Fruit fly (Drosophila melanogaster) whole organism, embryonic: ENCODE measurements around the gene galla-2.
A peak's percentile ranks its signal among the peaks of the same experiment; 100 is the strongest.

Source experiments
- CG10431 ChIP-seq: fragments of 200-800 bp; sonication (Bioruptor generic); optimal IDR thresholded peaks from 3 replicates; lab custom pipeline; 2018; ENCODE audit warnings: missing biosample characterization, mild to moderate bottlenecking, missing genetic modification characterization
- CG10979 ChIP-seq: fragments of 200-800 bp; sonication (Bioruptor generic); optimal IDR thresholded peaks from 2 replicates; lab custom pipeline; 2018; ENCODE audit warnings: missing biosample characterization, mild to moderate bottlenecking, missing genetic modification characterization, moderate library complexity
- CG12071 ChIP-seq: fragments of 200-800 bp; sonication (Bioruptor generic); optimal IDR thresholded peaks from 3 replicates; lab custom pipeline; 2018; ENCODE audit warnings: missing biosample characterization, mild to moderate bottlenecking, missing genetic modification characterization
- CG12299 ChIP-seq: fragments of 200-800 bp; sonication (Bioruptor generic); optimal IDR thresholded peaks from 2 replicates; lab custom pipeline; 2018; ENCODE audit warnings: missing biosample characterization, mild to moderate bottlenecking, missing genetic modification characterization
- CG14014 ChIP-seq: fragments of 200-800 bp; sonication (Bioruptor generic); IDR thresholded peaks from 2 replicates; pipeline ENCODE4 v1.3.6; 2022; ENCODE audit warnings: missing biosample characterization, missing genetic modification characterization
- CG14050 ChIP-seq: fragments of 200-800 bp; sonication (Bioruptor generic); IDR thresholded peaks from 3 replicates; pipeline ENCODE4 v1.3.6; 2022; ENCODE audit warnings: missing biosample characterization, missing genetic modification characterization
- CG15011 ChIP-seq: fragments of 200-800 bp; sonication (Bioruptor generic); optimal IDR thresholded peaks from 3 replicates; lab custom pipeline; 2018; ENCODE audit warnings: missing biosample characterization, mild to moderate bottlenecking, missing genetic modification characterization
- CG18476 ChIP-seq: fragments of 200-800 bp; sonication (Bioruptor generic); optimal IDR thresholded peaks from 2 replicates; lab custom pipeline; 2016; ENCODE audit warnings: missing biosample characterization, mild to moderate bottlenecking, missing genetic modification characterization
- CG2116 ChIP-seq: fragments of 200-800 bp; sonication (Bioruptor generic); optimal IDR thresholded peaks from 3 replicates; lab custom pipeline; 2018; ENCODE audit warnings: missing biosample characterization, mild to moderate bottlenecking, missing genetic modification characterization
- CG30403 ChIP-seq: fragments of 200-800 bp; sonication (Bioruptor generic); optimal IDR thresholded peaks from 3 replicates; lab custom pipeline; 2016; ENCODE audit warnings: missing biosample characterization, missing genetic modification characterization
- CG3281 ChIP-seq: fragments of 200-800 bp; sonication (Bioruptor generic); optimal IDR thresholded peaks from 3 replicates; lab custom pipeline; 2017; ENCODE audit warnings: missing biosample characterization, mild to moderate bottlenecking, missing genetic modification characterization
- CG33213 ChIP-seq: fragments of 200-800 bp; sonication (Bioruptor generic); optimal IDR thresholded peaks from 3 replicates; lab custom pipeline; 2016; ENCODE audit warnings: missing biosample characterization, missing genetic modification characterization
- CG5245 ChIP-seq: fragments of 200-800 bp; sonication (Bioruptor generic); optimal IDR thresholded peaks from 3 replicates; lab custom pipeline; 2016; ENCODE audit warnings: missing biosample characterization, missing genetic modification characterization
- CG6683 ChIP-seq: fragments of 200-800 bp; sonication (Bioruptor generic); optimal IDR thresholded peaks from 2 replicates; lab custom pipeline; 2017; ENCODE audit warnings: missing biosample characterization, mild to moderate bottlenecking, missing genetic modification characterization, missing genetic modification reagents
- CG8359 ChIP-seq: fragments of 200-800 bp; sonication (Bioruptor generic); optimal IDR thresholded peaks from 2 replicates; lab custom pipeline; 2017; ENCODE audit warnings: missing biosample characterization, mild to moderate bottlenecking, missing genetic modification characterization, borderline replicate concordance
- CG8478 ChIP-seq: fragments of >200 bp; optimal IDR thresholded peaks from 2 replicates; lab custom pipeline; 2018
- D ChIP-seq, 2 experiments: fragments of 200-800 bp in 1 of 2; fragments of >200 bp in 1 of 2; sonication (Bioruptor generic) in 1 of 2; optimal IDR thresholded peaks; 2 replicates in 1 of 2; 3 replicates in 1 of 2; lab custom pipeline; 2017; ENCODE audit warnings: mild to moderate bottlenecking in 1 of 2, missing biosample characterization in 1 of 2, missing genetic modification characterization in 1 of 2, missing genetic modification reagents in 1 of 2
- Dp ChIP-seq: fragments of 200-800 bp; sonication (Bioruptor generic); optimal IDR thresholded peaks from 2 replicates; lab custom pipeline; 2018; ENCODE audit warnings: missing biosample characterization, mild to moderate bottlenecking, missing genetic modification characterization, moderate library complexity
- Fer2 ChIP-seq: fragments of 200-800 bp; sonication (Bioruptor generic); optimal IDR thresholded peaks from 2 replicates; lab custom pipeline; 2018; ENCODE audit warnings: missing biosample characterization, mild to moderate bottlenecking, missing genetic modification characterization, moderate library complexity
- Gsc ChIP-seq: fragments of 200-800 bp; sonication (Bioruptor generic); IDR thresholded peaks from 2 replicates; pipeline ENCODE4 v1.3.6; 2022; ENCODE audit warnings: missing biosample characterization, missing genetic modification characterization
- Hr3 ChIP-seq: fragments of 200-800 bp; sonication (Bioruptor generic); optimal IDR thresholded peaks from 3 replicates; lab custom pipeline; 2016; ENCODE audit warnings: missing biosample characterization, missing genetic modification characterization
- Hr39 ChIP-seq: fragments of >200 bp; optimal IDR thresholded peaks from 2 replicates; lab custom pipeline; 2017
- Hr78 ChIP-seq, 2 experiments: fragments of 200-800 bp in 1 of 2; fragments of >200 bp in 1 of 2; sonication (Bioruptor generic) in 1 of 2; optimal IDR thresholded peaks; 2 replicates each; lab custom pipeline; 2017 to 2019; ENCODE audit warnings: missing biosample characterization in 2 of 2, missing genetic modification characterization in 2 of 2, mild to moderate bottlenecking in 1 of 2, moderate library complexity in 1 of 2
- Lhr ChIP-seq: fragments of 200-800 bp; sonication (Bioruptor generic); optimal IDR thresholded peaks from 3 replicates; lab custom pipeline; 2017; ENCODE audit warnings: mild to moderate bottlenecking, missing biosample characterization, missing genetic modification reagents, missing genetic modification characterization
- Nf-YB ChIP-seq: fragments of 200-800 bp; sonication (Bioruptor generic); optimal IDR thresholded peaks from 3 replicates; lab custom pipeline; 2019; ENCODE audit warnings: missing biosample characterization, mild to moderate bottlenecking, missing genetic modification characterization, moderate library complexity
- NfI ChIP-seq: fragments of 200-800 bp; sonication (Bioruptor generic); optimal IDR thresholded peaks from 3 replicates; lab custom pipeline; 2018; ENCODE audit warnings: missing biosample characterization, mild to moderate bottlenecking, missing genetic modification characterization, moderate library complexity
- Oaz ChIP-seq: fragments of 200-800 bp; sonication (Bioruptor generic); IDR thresholded peaks from 2 replicates; pipeline ENCODE4 v1.3.6; 2022; ENCODE audit warnings: missing biosample characterization, missing genetic modification characterization
- Trl ChIP-seq, 3 experiments: fragments of >200 bp in 2 of 3; fragments of 200-800 bp in 1 of 3; sonication (Bioruptor generic) in 1 of 3; optimal IDR thresholded peaks; 2 replicates in 1 of 3; 3 replicates in 2 of 3; lab custom pipeline; 2016 to 2017; ENCODE audit warnings: missing biosample characterization in 1 of 3, missing genetic modification characterization in 1 of 3
- Usf ChIP-seq: fragments of 200-800 bp; sonication (Bioruptor generic); optimal IDR thresholded peaks from 2 replicates; lab custom pipeline; 2017; ENCODE audit warnings: missing genotype, missing biosample characterization, missing genetic modification characterization
- Xrp1 ChIP-seq: fragments of 200-800 bp; sonication (Bioruptor generic); IDR thresholded peaks from 2 replicates; pipeline ENCODE4 v1.3.6; 2022; ENCODE audit warnings: missing biosample characterization, missing genetic modification characterization
- ato ChIP-seq: fragments of 200-800 bp; sonication (Bioruptor generic); IDR thresholded peaks from 2 replicates; pipeline ENCODE4 v1.3.6; 2022; ENCODE audit warnings: missing biosample characterization, missing genetic modification characterization; ENCODE audit not compliant: partially characterized antibody
- az2 ChIP-seq: fragments of 200-800 bp; sonication (Bioruptor generic); optimal IDR thresholded peaks from 3 replicates; lab custom pipeline; 2016; ENCODE audit warnings: missing biosample characterization, missing genetic modification characterization
- cato ChIP-seq: fragments of 200-800 bp; sonication (Bioruptor generic); optimal IDR thresholded peaks from 2 replicates; lab custom pipeline; 2016; ENCODE audit warnings: missing biosample characterization, missing genetic modification characterization, borderline replicate concordance
- chm ChIP-seq: fragments of 200-800 bp; sonication (Bioruptor generic); IDR thresholded peaks from 2 replicates; pipeline ENCODE4 v1.3.6; 2022; ENCODE audit warnings: missing biosample characterization, missing genetic modification characterization
- dimm ChIP-seq: fragments of 200-800 bp; sonication (Bioruptor generic); IDR thresholded peaks from 2 replicates; pipeline ENCODE4 v1.3.6; 2022; ENCODE audit warnings: missing biosample characterization, missing genetic modification characterization
- exex ChIP-seq: fragments of 200-800 bp; sonication (Bioruptor generic); optimal IDR thresholded peaks from 4 replicates; lab custom pipeline; 2018; ENCODE audit warnings: missing biosample characterization, mild to moderate bottlenecking, missing genetic modification characterization, moderate library complexity
- gsb ChIP-seq: fragments of 200-800 bp; sonication (Bioruptor generic); IDR thresholded peaks from 2 replicates; pipeline ENCODE4 v1.3.6; 2022; ENCODE audit warnings: missing biosample characterization, missing genetic modification characterization
- hbn ChIP-seq: fragments of 200-800 bp; sonication (Bioruptor generic); IDR thresholded peaks from 2 replicates; pipeline ENCODE4 v1.3.6; 2022; ENCODE audit warnings: missing biosample characterization, missing genetic modification characterization; ENCODE audit not compliant: partially characterized antibody
- hth ChIP-seq: fragments of >200 bp; optimal IDR thresholded peaks from 2 replicates; lab custom pipeline; 2017; ENCODE audit warnings: inconsistent platforms
- mirr ChIP-seq: fragments of 200-800 bp; sonication (Bioruptor generic); optimal IDR thresholded peaks from 3 replicates; lab custom pipeline; 2018; ENCODE audit warnings: missing biosample characterization, mild to moderate bottlenecking, missing genetic modification characterization
- nau ChIP-seq: fragments of 200-800 bp; sonication (Bioruptor generic); optimal IDR thresholded peaks from 3 replicates; lab custom pipeline; 2017; ENCODE audit warnings: missing biosample characterization, mild to moderate bottlenecking, missing genetic modification characterization, missing genetic modification reagents
- peb ChIP-seq: fragments of 200-800 bp; sonication (Bioruptor generic); IDR thresholded peaks from 2 replicates; pipeline ENCODE4 v1.3.6; 2022; ENCODE audit warnings: missing biosample characterization, missing genetic modification characterization
- pros ChIP-seq: fragments of 200-800 bp; sonication (Bioruptor generic); optimal IDR thresholded peaks from 3 replicates; lab custom pipeline; 2019; ENCODE audit warnings: missing biosample characterization, mild to moderate bottlenecking, missing genetic modification characterization, moderate library complexity
- sc ChIP-seq, 3 experiments: fragments of >200 bp in 2 of 3; fragments of 200-800 bp in 1 of 3; sonication (Bioruptor generic) in 1 of 3; optimal IDR thresholded peaks; 2 replicates in 2 of 3; 3 replicates in 1 of 3; lab custom pipeline; 2017; ENCODE audit warnings: mild to moderate bottlenecking in 1 of 3, missing biosample characterization in 1 of 3, missing genetic modification characterization in 1 of 3, missing genetic modification reagents in 1 of 3
- sob ChIP-seq: fragments of 200-800 bp; sonication (Bioruptor generic); IDR thresholded peaks from 2 replicates; pipeline ENCODE4 v1.3.6; 2022; ENCODE audit warnings: missing biosample characterization, missing genetic modification characterization
- sr ChIP-seq: fragments of 200-800 bp; sonication (Bioruptor generic); IDR thresholded peaks from 3 replicates; pipeline ENCODE4 v1.3.6; 2022; ENCODE audit warnings: missing biosample characterization, missing genetic modification characterization
- twi ChIP-seq: fragments of 200-800 bp; optimal IDR thresholded peaks from 2 replicates; lab custom pipeline; 2019; ENCODE audit warnings: missing biosample characterization, mild to moderate bottlenecking, missing genetic modification characterization, moderate library complexity
- unpg ChIP-seq: fragments of 200-800 bp; sonication (Bioruptor generic); optimal IDR thresholded peaks from 3 replicates; lab custom pipeline; 2018; ENCODE audit warnings: missing biosample characterization, mild to moderate bottlenecking, missing genetic modification characterization, moderate library complexity
- wor ChIP-seq: fragments of 200-800 bp; sonication (Bioruptor generic); IDR thresholded peaks from 2 replicates; pipeline ENCODE4 v1.3.6; 2022; ENCODE audit warnings: missing biosample characterization, missing genetic modification characterization

galla-2 gene

DNA sequence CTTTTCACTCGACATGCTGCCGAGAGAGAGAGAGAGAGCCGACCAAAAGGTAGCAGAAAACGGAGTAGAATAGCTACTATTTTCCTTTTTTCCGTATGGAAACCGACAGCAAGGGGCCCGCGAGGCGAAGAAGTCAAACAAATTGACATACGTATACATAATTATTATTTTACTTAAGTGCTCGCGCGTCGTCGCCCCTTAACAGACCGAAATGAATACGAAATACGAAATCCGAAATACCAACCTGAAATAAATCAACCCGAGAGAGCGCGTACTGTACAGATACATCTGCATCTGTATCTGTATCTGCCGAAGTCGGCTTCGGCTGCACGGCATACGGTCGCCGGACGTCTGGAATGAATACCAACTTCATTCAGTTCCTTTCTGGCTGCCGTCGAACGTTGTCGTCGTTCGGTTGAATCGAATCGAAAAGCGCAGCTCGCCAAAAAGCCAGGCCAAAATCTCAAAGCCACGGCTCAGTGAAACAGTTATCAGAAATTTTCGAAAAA is 25.1 kb upstream of the galla-2 start (continued):
- TF ChIP-seq sob (GFP tag; lab: Robert Waterston, UW) (peak; percentile 41; the same call in 1 of the 2 replicates), Gsc (GFP tag; lab: Robert Waterston, UW) (no peak), CG8478 (lab: Kevin White, UChicago) (no peak), hth (lab: Kevin White, UChicago) (no peak), twi (tag; lab: Kevin White, UChicago) (peak; percentile 62), CG6683 (GFP tag; lab: Kevin White, UChicago) (no peak), CG33213 (GFP tag; lab: Kevin White, UChicago) (peak; percentile 55), CG30403 (no peak), Nf-YB (GFP tag; lab: Kevin White, UChicago) (no peak), CG8359 (GFP tag; lab: Kevin White, UChicago) (no peak), mirr (GFP tag; lab: Kevin White, UChicago) (peak; percentile 83), CG3281 (GFP tag; lab: Kevin White, UChicago) (peak; percentile 49), Lhr (GFP tag; lab: Kevin White, UChicago) (no peak), unpg (GFP tag; lab: Kevin White, UChicago) (peak; percentile 24), D (optimal IDR thresholded peaks at IDR 0.05; lab: Kevin White, UChicago) (peak; percentile 39), D (GFP tag; optimal IDR thresholded peaks at IDR 0.05; lab: Kevin White, UChicago) (peak; percentile 18), CG12299 (tag; lab: Kevin White, UChicago) (peak; percentile 30), Fer2 (peak; percentile 18), nau (GFP tag; lab: Kevin White, UChicago) (peak; percentile 40), CG2116 (GFP tag; lab: Kevin White, UChicago) (peak; percentile 18), exex (tag; lab: Kevin White, UChicago) (peak; percentile 74), gsb (GFP tag; lab: Robert Waterston, UW) (0 out of 2 replicates have a peak, but pooled peaks have one; percentile 11), Hr39 (lab: Kevin White, UChicago) (no peak), hbn (GFP tag; lab: Robert Waterston, UW) (no peak), sr (GFP tag; lab: Robert Waterston, UW) (peak; percentile 70), Dp (GFP tag; lab: Kevin White, UChicago) (no peak), CG14014 (GFP tag; lab: Robert Waterston, UW) (peak; percentile 21; the same call in 1 of the 2 replicates), CG15011 (peak; percentile 19), ato (GFP tag; lab: Robert Waterston, UW) (peak; percentile 70), CG12071 (GFP tag; lab: Kevin White, UChicago) (peak; percentile 26), Usf (GFP tag; lab: Kevin White, UChicago) (no peak), CG10431 (GFP tag; lab: Kevin White, UChicago) (no peak), CG14050 (GFP tag; lab: Robert Waterston, UW) (peak; percentile 42; the same call in 2 of the 3 replicates), NfI (GFP tag; lab: Kevin White, UChicago) (peak; percentile 45), sc (optimal IDR thresholded peaks at IDR 0.05; lab: Kevin White, UChicago) (no peak), sc (GFP tag; optimal IDR thresholded peaks at IDR 0.05; lab: Kevin White, UChicago) (no peak), Oaz (no peak), Xrp1 (GFP tag; lab: Robert Waterston, UW) (no peak), az2 (GFP tag; lab: Kevin White, UChicago) (no peak), pros (GFP tag; lab: Kevin White, UChicago) (peak; percentile 99), CG10979 (tag; lab: Kevin White, UChicago) (no peak), CG18476 (GFP tag; lab: Kevin White, UChicago) (no peak), wor (GFP tag; lab: Robert Waterston, UW) (no peak), Trl (optimal IDR thresholded peaks at IDR 0.05; lab: Kevin White, UChicago) (peak in 1 of 2 experiments; percentile 63), Trl (GFP tag; optimal IDR thresholded peaks at IDR 0.05; lab: Kevin White, UChicago) (peak; percentile 34), Hr3 (GFP tag; lab: Kevin White, UChicago) (no peak), cato (no peak), dimm (no peak), CG5245 (GFP tag; lab: Kevin White, UChicago) (no peak), peb (GFP tag; lab: Robert Waterston, UW) (0 out of 2 replicates have a peak, but pooled peaks have one; percentile 9), Hr78 (GFP tag; optimal IDR thresholded peaks at IDR 0.05; lab: Kevin White, UChicago) (peak in 1 of 2 experiments; percentile 78), chm (GFP tag; lab: Robert Waterston, UW) (peak; percentile 98)
